Worm (Caenorhabditis elegans) whole organism, late embryonic: ENCODE results near the gene rbm-26.
A peak's percentile ranks its signal among the peaks of the same experiment; 100 is the strongest.

Experiments
- C08G9.2 ChIP-seq: sonication (generic microtip); optimal IDR thresholded peaks from 2 replicates; lab custom pipeline; 2016; ENCODE audit warnings: mild to moderate bottlenecking, missing genetic modification characterization, moderate library complexity, missing compliant biosample characterization
- K02D7.2 ChIP-seq: sonication (generic microtip); optimal IDR thresholded peaks from 2 replicates; lab custom pipeline; 2017; ENCODE audit warnings: mild to moderate bottlenecking, missing genetic modification characterization, missing compliant biosample characterization
- K09A11.1 ChIP-seq: sonication (generic microtip); optimal IDR thresholded peaks from 2 replicates; lab custom pipeline; 2017; ENCODE audit warnings: antibody characterized with exemption, mild to moderate bottlenecking, missing genetic modification characterization, missing compliant biosample characterization; ENCODE audit not compliant: insufficient read depth
- ceh-22 ChIP-seq: sonication (generic microtip); optimal IDR thresholded peaks from 2 replicates; lab custom pipeline; 2017; ENCODE audit warnings: missing biosample characterization, missing genetic modification characterization
- ceh-30 ChIP-seq: fragments of 150-350 bp; optimal IDR thresholded peaks from 2 replicates; lab custom pipeline; 2014; ENCODE audit warnings: missing biosample characterization, missing genetic modification characterization
- ceh-31 ChIP-seq: sonication (generic microtip); optimal IDR thresholded peaks from 2 replicates; lab custom pipeline; 2016; ENCODE audit warnings: missing genetic modification characterization, missing compliant biosample characterization
- ceh-34 ChIP-seq: sonication (generic microtip); optimal IDR thresholded peaks from 2 replicates; lab custom pipeline; 2016; ENCODE audit warnings: mild to moderate bottlenecking, missing genetic modification characterization, missing compliant biosample characterization
- ceh-9 ChIP-seq: sonication (generic microtip); optimal IDR thresholded peaks from 2 replicates; lab custom pipeline; 2016; ENCODE audit warnings: mild to moderate bottlenecking, missing genetic modification characterization, inconsistent platforms, missing compliant biosample characterization
- dmd-4 ChIP-seq: sonication (generic microtip); optimal IDR thresholded peaks from 2 replicates; lab custom pipeline; 2016; ENCODE audit warnings: borderline replicate concordance, missing genetic modification characterization, missing compliant biosample characterization
- dve-1 ChIP-seq: sonication (generic microtip); optimal IDR thresholded peaks from 2 replicates; lab custom pipeline; 2017; ENCODE audit warnings: antibody characterized with exemption, mild to moderate bottlenecking, missing genetic modification characterization, missing compliant biosample characterization
- elt-2 ChIP-seq: sonication (generic microtip); optimal IDR thresholded peaks from 2 replicates; lab custom pipeline; 2016; ENCODE audit warnings: missing genetic modification reagents, missing genetic modification characterization, missing compliant biosample characterization
- elt-4 ChIP-seq: sonication (generic microtip); optimal IDR thresholded peaks from 2 replicates; lab custom pipeline; 2016; ENCODE audit warnings: missing genetic modification characterization, missing compliant biosample characterization
- ets-4 ChIP-seq: sonication (generic microtip); optimal IDR thresholded peaks from 2 replicates; lab custom pipeline; 2016; ENCODE audit warnings: missing genetic modification characterization, missing compliant biosample characterization
- eyg-1 ChIP-seq: sonication (generic microtip); optimal IDR thresholded peaks from 2 replicates; lab custom pipeline; 2016; ENCODE audit warnings: missing genotype, missing genetic modification characterization, missing compliant biosample characterization
- fax-1 ChIP-seq: sonication (generic microtip); optimal IDR thresholded peaks from 2 replicates; lab custom pipeline; 2016; ENCODE audit warnings: missing genotype, missing genetic modification characterization, missing compliant biosample characterization
- fkh-10 ChIP-seq: fragments of 150-350 bp; optimal IDR thresholded peaks from 2 replicates; lab custom pipeline; 2014; ENCODE audit warnings: missing biosample characterization, missing genetic modification reagents, missing genetic modification characterization
- fkh-6 ChIP-seq: sonication (generic microtip); optimal IDR thresholded peaks from 2 replicates; lab custom pipeline; 2016; ENCODE audit warnings: missing genetic modification characterization, missing compliant biosample characterization
- gmeb-2 ChIP-seq: sonication (generic microtip); optimal IDR thresholded peaks from 2 replicates; lab custom pipeline; 2016; ENCODE audit warnings: missing genetic modification characterization, inconsistent platforms, missing compliant biosample characterization
- hlh-13 ChIP-seq: fragments of 200-800 bp; sonication (Bioruptor generic); optimal IDR thresholded peaks from 2 replicates; lab custom pipeline; 2018; ENCODE audit warnings: mild to moderate bottlenecking, missing genetic modification characterization, missing compliant biosample characterization
- hlh-15 ChIP-seq: sonication (generic microtip); optimal IDR thresholded peaks from 2 replicates; lab custom pipeline; 2016; ENCODE audit warnings: missing genetic modification characterization, missing compliant biosample characterization
- hlh-6 ChIP-seq: sonication (generic microtip); optimal IDR thresholded peaks from 2 replicates; lab custom pipeline; 2016; ENCODE audit warnings: missing genotype, missing genetic modification characterization, missing compliant biosample characterization
- madf-2 ChIP-seq: sonication (generic microtip); optimal IDR thresholded peaks from 2 replicates; lab custom pipeline; 2017; ENCODE audit warnings: missing genetic modification characterization, missing compliant biosample characterization
- nfya-1 ChIP-seq: sonication (generic microtip); optimal IDR thresholded peaks from 2 replicates; lab custom pipeline; 2017; ENCODE audit warnings: missing genetic modification characterization, mild to moderate bottlenecking, missing compliant biosample characterization, antibody characterized with exemption, moderate library complexity
- odd-2 ChIP-seq: sonication (generic microtip); optimal IDR thresholded peaks from 2 replicates; lab custom pipeline; 2017; ENCODE audit warnings: antibody characterized with exemption, mild to moderate bottlenecking, missing genetic modification characterization, missing compliant biosample characterization
- pag-3 ChIP-seq: sonication (generic microtip); optimal IDR thresholded peaks from 2 replicates; lab custom pipeline; 2016; ENCODE audit warnings: missing compliant biosample characterization, missing genetic modification characterization, borderline replicate concordance
- pax-1 ChIP-seq: fragments of 150-350 bp; optimal IDR thresholded peaks from 2 replicates; lab custom pipeline; 2014; ENCODE audit warnings: missing biosample characterization, missing genetic modification characterization
- pha-2 ChIP-seq: sonication (generic microtip); optimal IDR thresholded peaks from 2 replicates; lab custom pipeline; 2017; ENCODE audit warnings: mild to moderate bottlenecking, missing genetic modification characterization, missing compliant biosample characterization
- pha-4 ChIP-seq: fragments of 150-350 bp; optimal IDR thresholded peaks from 2 replicates; lab custom pipeline; 2018; ENCODE audit warnings: missing biosample characterization, missing genetic modification reagents, missing genetic modification characterization
- pqm-1 ChIP-seq: sonication (generic microtip); optimal IDR thresholded peaks from 2 replicates; lab custom pipeline; 2016; ENCODE audit warnings: missing genetic modification characterization, missing compliant biosample characterization
- ref-2 ChIP-seq: sonication (generic microtip); optimal IDR thresholded peaks from 2 replicates; lab custom pipeline; 2016; ENCODE audit warnings: missing genetic modification characterization, missing compliant biosample characterization
- sdc-2 ChIP-seq: sonication (generic microtip); optimal IDR thresholded peaks from 2 replicates; lab custom pipeline; 2016; ENCODE audit warnings: missing genotype, missing genetic modification characterization, missing compliant biosample characterization
- sox-2 ChIP-seq: fragments of 200-800 bp; sonication (Bioruptor generic); IDR thresholded peaks from 2 replicates; pipeline ENCODE4 v1.3.6; 2022; ENCODE audit warnings: missing genetic modification reagents, missing genetic modification characterization, missing compliant biosample characterization
- sox-4 ChIP-seq: sonication (generic microtip); optimal IDR thresholded peaks from 2 replicates; lab custom pipeline; 2017; ENCODE audit warnings: mild to moderate bottlenecking, missing genetic modification characterization, inconsistent platforms, missing compliant biosample characterization
- syd-9 ChIP-seq: sonication (generic microtip); optimal IDR thresholded peaks from 2 replicates; lab custom pipeline; 2016; ENCODE audit warnings: mild to moderate bottlenecking, missing genetic modification characterization, moderate library complexity, missing compliant biosample characterization
- tbx-2 ChIP-seq: sonication (generic microtip); optimal IDR thresholded peaks from 2 replicates; lab custom pipeline; 2016; ENCODE audit warnings: missing genetic modification characterization, missing compliant biosample characterization
- ttx-3 ChIP-seq: sonication (generic microtip); optimal IDR thresholded peaks from 2 replicates; lab custom pipeline; 2016; ENCODE audit warnings: missing genetic modification reagents, missing genetic modification characterization, missing compliant biosample characterization
- unc-3 ChIP-seq, 2 experiments: fragments of 200-800 bp in 1 of 2; sonication (Bioruptor generic) in 1 of 2; sonication (generic microtip) in 1 of 2; conservative IDR thresholded peaks in 1 of 2; optimal IDR thresholded peaks in 1 of 2; 2 replicates each; pipeline versions ENCODE4 v1.3.6 to Lab custom; 2016 to 2022; ENCODE audit warnings: missing compliant biosample characterization in 2 of 2, missing genetic modification characterization in 2 of 2, missing genetic modification reagents in 1 of 2
- unc-55 ChIP-seq: sonication (generic microtip); optimal IDR thresholded peaks from 2 replicates; lab custom pipeline; 2017; ENCODE audit warnings: missing biosample characterization, missing genetic modification reagents, missing genetic modification characterization
- unc-86 ChIP-seq: sonication (generic microtip); optimal IDR thresholded peaks from 2 replicates; lab custom pipeline; 2016; ENCODE audit warnings: missing genetic modification characterization, missing compliant biosample characterization
- zip-5 ChIP-seq: sonication (generic microtip); optimal IDR thresholded peaks from 2 replicates; lab custom pipeline; 2016; ENCODE audit warnings: missing genetic modification characterization, missing compliant biosample characterization
- ztf-16 ChIP-seq: sonication (generic microtip); optimal IDR thresholded peaks from 2 replicates; lab custom pipeline; 2017; ENCODE audit warnings: missing genetic modification characterization, missing compliant biosample characterization

rbm-26 gene

DNA sequence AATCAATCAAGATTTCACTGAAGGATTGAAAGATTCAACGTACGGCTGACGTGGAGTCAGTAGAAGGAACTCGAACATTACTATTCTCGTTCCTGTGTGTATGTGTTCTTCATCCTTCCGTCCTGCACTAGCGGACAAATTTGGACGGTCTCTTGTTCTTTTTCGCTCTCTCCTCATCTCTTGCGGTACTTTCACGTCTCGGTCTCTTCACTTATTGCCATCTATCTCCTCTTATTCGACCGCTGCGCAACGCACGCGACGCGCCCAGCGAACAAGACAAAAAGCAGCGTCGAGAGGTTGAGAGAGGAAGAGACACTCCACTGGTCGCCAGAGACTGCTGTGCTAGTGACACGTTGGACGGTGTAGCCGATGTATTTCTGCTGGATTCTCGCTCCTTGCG lies 4.1 kb downstream of the rbm-26 start (continued):
- TF ChIP-seq fax-1 (tag; lab: Kevin White, UChicago) (no peak), eyg-1 (no peak), fkh-10 (no peak), madf-2 (tag; lab: Kevin White, UChicago) (no peak), elt-2 (tag; lab: Kevin White, UChicago) (peak; percentile 45), ref-2 (tag; lab: Kevin White, UChicago) (peak; percentile 77), pha-2 (no peak), K09A11.1 (tag; lab: Kevin White, UChicago) (no peak), ceh-31 (peak; percentile 84), syd-9 (peak; percentile 54), unc-86 (tag; lab: Kevin White, UChicago) (no peak), sox-4 (tag; lab: Kevin White, UChicago) (no peak), dmd-4 (tag; lab: Kevin White, UChicago) (no peak), unc-3 (GFP tag; conservative IDR thresholded peaks at IDR 0.05; lab: Robert Waterston, UW) (no peak), unc-3 (tag; optimal IDR thresholded peaks at IDR 0.05; lab: Kevin White, UChicago) (no peak), dve-1 (peak; percentile 24), elt-4 (tag; lab: Kevin White, UChicago) (no peak), ets-4 (tag; lab: Kevin White, UChicago) (peak; percentile 79), ztf-16 (peak; percentile 3), ceh-22 (tag; lab: Kevin White, UChicago) (peak; percentile 52), pqm-1 (tag; lab: Kevin White, UChicago) (no peak), gmeb-2 (tag; lab: Kevin White, UChicago) (no peak), hlh-15 (tag; lab: Kevin White, UChicago) (no peak), pax-1 (no peak), unc-55 (peak; percentile 58), K02D7.2 (tag; lab: Kevin White, UChicago) (no peak), sox-2 (peak; percentile 20; the same call in 1 of the 2 replicates), nfya-1 (peak; percentile 84), odd-2 (no peak), ceh-34 (tag; lab: Kevin White, UChicago) (peak; percentile 66), C08G9.2 (tag; lab: Kevin White, UChicago) (peak; percentile 7), pag-3 (tag; lab: Kevin White, UChicago) (no peak), sdc-2 (tag; lab: Kevin White, UChicago) (peak; percentile 26), ceh-30 (tag; lab: Kevin White, UChicago) (no peak), hlh-13 (GFP tag; lab: Kevin White, UChicago) (peak; percentile 26), hlh-6 (tag; lab: Kevin White, UChicago) (peak; percentile 61), ceh-9 (tag; lab: Kevin White, UChicago) (no peak), fkh-6 (tag; lab: Kevin White, UChicago) (no peak), ttx-3 (tag; lab: Kevin White, UChicago) (no peak), tbx-2 (tag; lab: Kevin White, UChicago) (peak; percentile 83), zip-5 (no peak), pha-4 (tag; lab: Kevin White, UChicago) (no peak)

DNA sequence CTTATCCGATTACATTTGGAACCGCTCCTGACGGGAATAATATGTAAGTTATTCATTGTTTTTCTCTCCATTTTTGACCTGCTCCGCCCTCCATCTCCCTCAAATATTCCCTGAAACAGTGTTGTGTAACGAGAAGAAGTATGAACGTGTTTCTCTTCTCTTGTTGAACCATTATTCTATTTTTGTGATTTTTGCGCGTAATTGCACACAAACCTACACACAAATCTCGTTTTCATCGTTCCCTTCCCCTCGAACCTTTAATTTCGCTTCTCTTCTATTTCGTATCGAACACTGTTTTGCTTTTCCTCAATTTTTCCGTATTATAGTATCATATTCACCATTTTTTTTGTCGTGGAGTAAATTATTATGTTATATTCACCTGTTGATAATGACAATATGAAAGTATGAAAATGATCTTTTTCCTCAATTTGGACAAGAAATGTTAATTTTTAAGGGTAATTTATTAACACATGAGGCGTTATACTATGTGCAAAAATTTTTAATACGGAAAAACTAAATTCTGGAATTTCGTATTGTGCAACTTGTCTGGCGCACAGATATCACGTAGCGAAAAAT lies 5.9 kb downstream of the rbm-26 start:
- no peak for TF ChIP-seq nfya-1
- TF ChIP-seq unc-55 = no peak
- TF ChIP-seq ceh-34 (tag; lab: Kevin White, UChicago) = no peak
